Fruit fly (Drosophila melanogaster) whole organism, embryonic: ENCODE measurements around the gene CG34303.

ENCODE experiments used
- B-H2 ChIP-seq: fragments of 200-800 bp; sonication (Bioruptor generic); optimal IDR thresholded peaks from 2 replicates; lab custom pipeline; 2018; ENCODE audit warnings: missing biosample characterization, mild to moderate bottlenecking, missing genetic modification characterization
- CG10321 ChIP-seq: fragments of 200-800 bp; sonication (Bioruptor generic); IDR thresholded peaks from 2 replicates; pipeline ENCODE4 v1.3.6; 2022; ENCODE audit warnings: missing biosample characterization, missing genetic modification characterization
- CG10431 ChIP-seq: fragments of 200-800 bp; sonication (Bioruptor generic); optimal IDR thresholded peaks from 3 replicates; lab custom pipeline; 2018; ENCODE audit warnings: missing biosample characterization, mild to moderate bottlenecking, missing genetic modification characterization
- CG10654 ChIP-seq: fragments of 200-800 bp; sonication (Bioruptor generic); optimal IDR thresholded peaks from 2 replicates; lab custom pipeline; 2016; ENCODE audit warnings: missing biosample characterization, missing genetic modification characterization
- CG11398 ChIP-seq: fragments of 200-800 bp; sonication (Bioruptor generic); optimal IDR thresholded peaks from 2 replicates; lab custom pipeline; 2016; ENCODE audit warnings: missing biosample characterization, missing genetic modification characterization
- CG14965 ChIP-seq: fragments of 200-800 bp; sonication (Bioruptor generic); optimal IDR thresholded peaks from 2 replicates; lab custom pipeline; 2016; ENCODE audit warnings: missing biosample characterization, missing genetic modification characterization, borderline replicate concordance
- CG15011 ChIP-seq: fragments of 200-800 bp; sonication (Bioruptor generic); optimal IDR thresholded peaks from 3 replicates; lab custom pipeline; 2018; ENCODE audit warnings: missing biosample characterization, mild to moderate bottlenecking, missing genetic modification characterization
- CG16779 ChIP-seq: fragments of 200-800 bp; sonication (Bioruptor generic); IDR thresholded peaks from 2 replicates; pipeline ENCODE4 v1.3.6; 2022; ENCODE audit warnings: missing biosample characterization, missing genetic modification characterization
- CG17912 ChIP-seq: fragments of 200-800 bp; sonication (Bioruptor generic); optimal IDR thresholded peaks from 2 replicates; lab custom pipeline; 2018; ENCODE audit warnings: missing biosample characterization, mild to moderate bottlenecking, missing genetic modification characterization
- CG1792 ChIP-seq: fragments of 200-800 bp; sonication (Bioruptor generic); optimal IDR thresholded peaks from 2 replicates; lab custom pipeline; 2016; ENCODE audit warnings: missing biosample characterization, missing genetic modification characterization
- CG18599 ChIP-seq: fragments of 200-800 bp; sonication (Bioruptor generic); optimal IDR thresholded peaks from 3 replicates; lab custom pipeline; 2017; ENCODE audit warnings: missing biosample characterization, missing genetic modification characterization, mild to moderate bottlenecking, moderate library complexity, missing genetic modification reagents
- CG2202 ChIP-seq: fragments of 200-800 bp; sonication (Bioruptor generic); optimal IDR thresholded peaks from 2 replicates; lab custom pipeline; 2018; ENCODE audit warnings: missing biosample characterization, mild to moderate bottlenecking, missing genetic modification characterization
- CG30020 ChIP-seq: fragments of 200-800 bp; optimal IDR thresholded peaks from 2 replicates; lab custom pipeline; 2019; ENCODE audit warnings: missing biosample characterization, mild to moderate bottlenecking, missing genetic modification characterization, moderate library complexity
- CG3163 ChIP-seq: fragments of 200-800 bp; sonication (Bioruptor generic); optimal IDR thresholded peaks from 3 replicates; lab custom pipeline; 2016; ENCODE audit warnings: missing biosample characterization, missing genetic modification characterization
- CG32772 ChIP-seq: fragments of 200-800 bp; sonication (Bioruptor generic); IDR thresholded peaks from 2 replicates; pipeline ENCODE4 v1.3.6; 2022; ENCODE audit warnings: missing biosample characterization, missing genetic modification characterization
- CG33557 ChIP-seq: fragments of 200-800 bp; sonication (Bioruptor generic); optimal IDR thresholded peaks from 2 replicates; lab custom pipeline; 2019; ENCODE audit warnings: missing biosample characterization, mild to moderate bottlenecking, missing genetic modification characterization, moderate library complexity
- CG34422 ChIP-seq: fragments of 200-800 bp; sonication (Bioruptor generic); IDR thresholded peaks from 3 replicates; pipeline ENCODE4 v1.3.6; 2022; ENCODE audit warnings: missing biosample characterization, missing genetic modification characterization
- CG3995 ChIP-seq: fragments of 200-800 bp; sonication (Bioruptor generic); optimal IDR thresholded peaks from 3 replicates; lab custom pipeline; 2016; ENCODE audit warnings: missing biosample characterization, missing genetic modification characterization
- CG4282 ChIP-seq: fragments of 200-800 bp; sonication (Bioruptor generic); optimal IDR thresholded peaks from 2 replicates; lab custom pipeline; 2016; ENCODE audit warnings: missing biosample characterization, missing genetic modification characterization
- CG4617 ChIP-seq: fragments of 200-800 bp; sonication (Bioruptor generic); optimal IDR thresholded peaks from 3 replicates; lab custom pipeline; 2016; ENCODE audit warnings: missing biosample characterization, missing genetic modification characterization, borderline replicate concordance
- CG6272 ChIP-seq: fragments of 200-800 bp; sonication (Bioruptor generic); IDR thresholded peaks from 2 replicates; pipeline ENCODE4 v1.3.6; 2022; ENCODE audit warnings: missing biosample characterization, missing genetic modification characterization
- CG9215 ChIP-seq: fragments of 200-800 bp; sonication (Bioruptor generic); IDR thresholded peaks from 2 replicates; pipeline ENCODE4 v1.3.6; 2022; ENCODE audit warnings: missing biosample characterization, missing genetic modification characterization
- CrebB ChIP-seq: fragments of 200-800 bp; sonication (Bioruptor generic); optimal IDR thresholded peaks from 3 replicates; lab custom pipeline; 2018; ENCODE audit warnings: missing biosample characterization, mild to moderate bottlenecking, missing genetic modification characterization
- D ChIP-seq, 2 experiments: fragments of 200-800 bp in 1 of 2; fragments of >200 bp in 1 of 2; sonication (Bioruptor generic) in 1 of 2; optimal IDR thresholded peaks; 2 replicates in 1 of 2; 3 replicates in 1 of 2; lab custom pipeline; 2017; ENCODE audit warnings: mild to moderate bottlenecking in 1 of 2, missing biosample characterization in 1 of 2, missing genetic modification characterization in 1 of 2, missing genetic modification reagents in 1 of 2
- Doc3 ChIP-seq: fragments of 200-800 bp; sonication (Bioruptor generic); IDR thresholded peaks from 3 replicates; pipeline ENCODE4 v1.3.6; 2022; ENCODE audit warnings: missing biosample characterization, missing genetic modification characterization; ENCODE audit not compliant: partially characterized antibody
- H2.0 ChIP-seq: fragments of 200-800 bp; sonication (Bioruptor generic); IDR thresholded peaks from 2 replicates; pipeline ENCODE4 v1.3.6; 2022; ENCODE audit warnings: missing biosample characterization, missing genetic modification characterization
- Hmr ChIP-seq: fragments of 200-800 bp; sonication (Bioruptor generic); optimal IDR thresholded peaks from 3 replicates; lab custom pipeline; 2017; ENCODE audit warnings: mild to moderate bottlenecking, missing biosample characterization, missing genetic modification reagents, missing genetic modification characterization
- Lpt ChIP-seq: fragments of >200 bp; optimal IDR thresholded peaks from 2 replicates; lab custom pipeline; 2018; ENCODE audit warnings: missing biosample characterization, missing genetic modification characterization
- NC2β ChIP-seq: fragments of 200-800 bp; sonication (Bioruptor generic); optimal IDR thresholded peaks from 2 replicates; lab custom pipeline; 2016; ENCODE audit warnings: missing biosample characterization, missing genetic modification characterization
- Oli ChIP-seq: fragments of 200-800 bp; sonication (Bioruptor generic); optimal IDR thresholded peaks from 2 replicates; lab custom pipeline; 2018; ENCODE audit warnings: missing biosample characterization, mild to moderate bottlenecking, missing genetic modification characterization, moderate library complexity
- Poxn ChIP-seq: fragments of 200-800 bp; sonication (Bioruptor generic); IDR thresholded peaks from 2 replicates; pipeline ENCODE4 v1.3.6; 2022; ENCODE audit warnings: missing biosample characterization, missing genetic modification characterization
- Sox102F ChIP-seq: fragments of 200-800 bp; sonication (Bioruptor generic); optimal IDR thresholded peaks from 2 replicates; lab custom pipeline; 2018; ENCODE audit warnings: missing biosample characterization, mild to moderate bottlenecking, missing genetic modification characterization, moderate library complexity
- bbx ChIP-seq: fragments of 200-800 bp; sonication (Bioruptor generic); IDR thresholded peaks from 2 replicates; pipeline ENCODE4 v1.3.6; 2022; ENCODE audit warnings: missing biosample characterization, missing genetic modification characterization; ENCODE audit not compliant: partially characterized antibody
- br ChIP-seq: fragments of >200 bp; optimal IDR thresholded peaks from 2 replicates; lab custom pipeline; 2017
- dmrt11E ChIP-seq: fragments of 200-800 bp; sonication (Bioruptor generic); optimal IDR thresholded peaks from 3 replicates; lab custom pipeline; 2018; ENCODE audit warnings: missing biosample characterization, mild to moderate bottlenecking, missing genetic modification characterization, moderate library complexity
- gce ChIP-seq: fragments of 200-800 bp; sonication (Bioruptor generic); IDR thresholded peaks from 3 replicates; pipeline ENCODE4 v1.3.6; 2022; ENCODE audit warnings: missing biosample characterization, missing genetic modification characterization
- grn ChIP-seq: fragments of 200-800 bp; sonication (Bioruptor generic); optimal IDR thresholded peaks from 3 replicates; lab custom pipeline; 2017; ENCODE audit warnings: missing biosample characterization, missing genetic modification characterization
- gsb-n ChIP-seq: fragments of 200-800 bp; sonication (Bioruptor generic); optimal IDR thresholded peaks from 3 replicates; lab custom pipeline; 2018; ENCODE audit warnings: missing biosample characterization, mild to moderate bottlenecking, missing genetic modification characterization
- ham ChIP-seq: fragments of 200-800 bp; sonication (Bioruptor generic); IDR thresholded peaks from 2 replicates; pipeline ENCODE4 v1.3.6; 2022; ENCODE audit warnings: missing biosample characterization, missing genetic modification characterization
- hbn ChIP-seq: fragments of 200-800 bp; sonication (Bioruptor generic); IDR thresholded peaks from 2 replicates; pipeline ENCODE4 v1.3.6; 2022; ENCODE audit warnings: missing biosample characterization, missing genetic modification characterization; ENCODE audit not compliant: partially characterized antibody
- kni ChIP-seq: fragments of 200-800 bp; sonication (Bioruptor generic); optimal IDR thresholded peaks from 3 replicates; lab custom pipeline; 2017; ENCODE audit warnings: mild to moderate bottlenecking, missing biosample characterization, missing genetic modification reagents, missing genetic modification characterization
- lola ChIP-seq, 3 experiments: fragments of >200 bp in 2 of 3; fragments of 200-800 bp in 1 of 3; sonication (Bioruptor generic) in 1 of 3; optimal IDR thresholded peaks; 2 replicates each; lab custom pipeline; 2017 to 2019; ENCODE audit warnings: missing biosample characterization in 3 of 3, missing genetic modification characterization in 3 of 3, mild to moderate bottlenecking in 1 of 3, moderate library complexity in 1 of 3
- rib ChIP-seq: fragments of 200-800 bp; sonication (Bioruptor generic); IDR thresholded peaks from 2 replicates; pipeline ENCODE4 v1.3.6; 2022; ENCODE audit warnings: missing biosample characterization, missing genetic modification characterization
- sd ChIP-seq: fragments of 200-800 bp; sonication (Bioruptor generic); optimal IDR thresholded peaks from 3 replicates; lab custom pipeline; 2018; ENCODE audit warnings: missing biosample characterization, mild to moderate bottlenecking, missing genetic modification characterization, moderate library complexity
- sr ChIP-seq: fragments of 200-800 bp; sonication (Bioruptor generic); IDR thresholded peaks from 3 replicates; pipeline ENCODE4 v1.3.6; 2022; ENCODE audit warnings: missing biosample characterization, missing genetic modification characterization
- tap ChIP-seq: fragments of 200-800 bp; optimal IDR thresholded peaks from 3 replicates; lab custom pipeline; 2019; ENCODE audit warnings: missing biosample characterization, mild to moderate bottlenecking, missing genetic modification characterization, moderate library complexity
- wor ChIP-seq: fragments of 200-800 bp; sonication (Bioruptor generic); IDR thresholded peaks from 2 replicates; pipeline ENCODE4 v1.3.6; 2022; ENCODE audit warnings: missing biosample characterization, missing genetic modification characterization
- zf30C ChIP-seq: fragments of 200-800 bp; sonication (Bioruptor generic); optimal IDR thresholded peaks from 3 replicates; lab custom pipeline; 2018; ENCODE audit warnings: missing biosample characterization, mild to moderate bottlenecking, missing genetic modification characterization

CG34303 gene

dm6 chr3R:10139649-10140598 is 11.8 kb downstream of the CG34303 start, which contains the start of gene tws (continued):
- TF ChIP-seq CG10431 (GFP tag; lab: Kevin White, UChicago): peak; percentile 1
- no peak for TF ChIP-seq kni (GFP tag; lab: Kevin White, UChicago)
- TF ChIP-seq br (lab: Kevin White, UChicago): no peak
- no peak for TF ChIP-seq CG2202
- no peak for TF ChIP-seq CG30020
- peak; percentile 83 for TF ChIP-seq sd (tag; lab: Kevin White, UChicago)
- TF ChIP-seq Lpt (GFP tag; lab: Kevin White, UChicago): no peak
- no peak for TF ChIP-seq CG3163 (GFP tag; lab: Kevin White, UChicago)
- peak; percentile 4 for TF ChIP-seq B-H2 (GFP tag; lab: Kevin White, UChicago)
- peak; percentile 56 for TF ChIP-seq Sox102F
- no peak for TF ChIP-seq D (optimal IDR thresholded peaks at IDR 0.05; lab: Kevin White, UChicago)
- TF ChIP-seq D (GFP tag; optimal IDR thresholded peaks at IDR 0.05; lab: Kevin White, UChicago): peak; percentile 42
- peak; percentile 21 for TF ChIP-seq Oli (tag; lab: Kevin White, UChicago)
- TF ChIP-seq Hmr (GFP tag; lab: Kevin White, UChicago): peak; percentile 58
- no peak for TF ChIP-seq CG32772
- TF ChIP-seq CG17912 (GFP tag; lab: Kevin White, UChicago): no peak
- no peak for TF ChIP-seq CG33557 (GFP tag; lab: Kevin White, UChicago)
- peak; percentile 38 for TF ChIP-seq tap (tag; lab: Kevin White, UChicago)
- no peak for TF ChIP-seq CG10654
- peak in 1 of 3 experiments; percentile 47 for TF ChIP-seq lola (GFP tag; optimal IDR thresholded peaks at IDR 0.05; lab: Kevin White, UChicago)
- no peak for TF ChIP-seq CG4282 (GFP tag; lab: Kevin White, UChicago)
- peak; percentile 57 for TF ChIP-seq rib (GFP tag; lab: Robert Waterston, UW)
- TF ChIP-seq gsb-n (tag; lab: Kevin White, UChicago): no peak
- TF ChIP-seq Poxn (GFP tag; lab: Robert Waterston, UW): no peak
- TF ChIP-seq zf30C (GFP tag; lab: Kevin White, UChicago): no peak
- TF ChIP-seq H2.0 (GFP tag; lab: Robert Waterston, UW): 0 out of 2 replicates have a peak, but pooled peaks have one; percentile 24
- no peak for TF ChIP-seq CG9215
- TF ChIP-seq CG10321 (GFP tag; lab: Robert Waterston, UW): no peak
- no peak for TF ChIP-seq CG16779 (GFP tag; lab: Robert Waterston, UW)
- TF ChIP-seq wor (GFP tag; lab: Robert Waterston, UW): no peak
- TF ChIP-seq CG34422 (GFP tag; lab: Robert Waterston, UW): peak; percentile 35; the same call in 1 of the 3 replicates
- no peak for TF ChIP-seq CG6272 (GFP tag; lab: Robert Waterston, UW)
- peak; percentile 21 for TF ChIP-seq CG1792
- peak; percentile 77 for TF ChIP-seq CrebB (tag; lab: Kevin White, UChicago)
- no peak for TF ChIP-seq hbn (GFP tag; lab: Robert Waterston, UW)
- TF ChIP-seq CG14965 (GFP tag; lab: Kevin White, UChicago): no peak
- TF ChIP-seq NC2β: peak; percentile 16
- TF ChIP-seq CG15011 (GFP tag; lab: Kevin White, UChicago): peak; percentile 14
- 0 out of 3 replicates have a peak, but pooled peaks have one; percentile 17 for TF ChIP-seq gce (GFP tag; lab: Robert Waterston, UW)
- TF ChIP-seq grn (GFP tag; lab: Kevin White, UChicago): no peak
- no peak for TF ChIP-seq CG11398
- TF ChIP-seq ham (GFP tag; lab: Robert Waterston, UW): no peak
- peak; percentile 69 for TF ChIP-seq CG3995 (GFP tag; lab: Kevin White, UChicago)
- TF ChIP-seq dmrt11E (tag; lab: Kevin White, UChicago): no peak
- no peak for TF ChIP-seq bbx (GFP tag; lab: Robert Waterston, UW)
- TF ChIP-seq Doc3 (GFP tag; lab: Robert Waterston, UW): no peak
- TF ChIP-seq sr (GFP tag; lab: Robert Waterston, UW): 0 out of 3 replicates have a peak, but pooled peaks have one; percentile 26
- no peak for TF ChIP-seq CG4617 (GFP tag; lab: Kevin White, UChicago)
- peak; percentile 51 for TF ChIP-seq CG18599 (GFP tag; lab: Kevin White, UChicago)
